Fruit fly (Drosophila melanogaster): Measurements from ENCODE around the gene CG7627.

- TF ChIP-seq CG8478 (optimal IDR thresholded peaks at IDR 0.05): no peak
- no peak for TF ChIP-seq usp (GFP tag; optimal IDR thresholded peaks at IDR 0.05)
- no peak for TF ChIP-seq psq (optimal IDR thresholded peaks at IDR 0.05)
Measured at dm6 chr2L:8384108-8384601, 21.9 kb upstream of the CG7627 start, which contains the start of the genes Dad1 and CG13384.

Data from whole organism.